Worm (Caenorhabditis elegans) whole organism, L2 larva: ENCODE measurements around the gene nhr-141.

ENCODE experiments used
- ama-1 ChIP-seq: fragments of 150-350 bp; optimal IDR thresholded peaks from 2 replicates; lab custom pipeline; 2018; ENCODE audit warnings: inconsistent platforms
- ceh-82 ChIP-seq: fragments of 150-350 bp; optimal IDR thresholded peaks from 2 replicates; lab custom pipeline; 2014; ENCODE audit warnings: missing biosample characterization, missing genetic modification characterization
- elt-3 ChIP-seq: sonication (generic microtip); optimal IDR thresholded peaks from 2 replicates; lab custom pipeline; 2017; ENCODE audit warnings: missing biosample characterization, missing genetic modification characterization
- lin-13 ChIP-seq: fragments of 150-350 bp; optimal IDR thresholded peaks from 2 replicates; lab custom pipeline; 2014; ENCODE audit warnings: missing biosample characterization, missing genetic modification reagents, missing genetic modification characterization
- lsy-2 ChIP-seq, 2 experiments: fragments of 150-350 bp in 1 of 2; sonication (generic microtip) in 1 of 2; optimal IDR thresholded peaks; 2 replicates each; lab custom pipeline; 2014 to 2017; ENCODE audit warnings: missing biosample characterization in 2 of 2, missing genetic modification characterization in 2 of 2
- mdl-1 ChIP-seq, 2 experiments: fragments of 150-350 bp in 1 of 2; sonication (generic microtip) in 1 of 2; optimal IDR thresholded peaks; 2 replicates each; lab custom pipeline; 2017; ENCODE audit warnings: missing biosample characterization in 2 of 2, missing genetic modification characterization in 2 of 2
- nhr-11 ChIP-seq: fragments of 150-350 bp; optimal IDR thresholded peaks from 2 replicates; lab custom pipeline; 2014; ENCODE audit warnings: missing biosample characterization, missing genetic modification characterization
- snpc-4 ChIP-seq: fragments of 150-350 bp; optimal IDR thresholded peaks from 2 replicates; lab custom pipeline; 2014; ENCODE audit warnings: missing biosample characterization, missing genetic modification characterization
- unc-39 ChIP-seq: fragments of 150-350 bp; optimal IDR thresholded peaks from 2 replicates; lab custom pipeline; 2014; ENCODE audit warnings: missing biosample characterization, missing genetic modification characterization
- unc-62 ChIP-seq: fragments of 150-350 bp; optimal IDR thresholded peaks from 2 replicates; lab custom pipeline; 2014; ENCODE audit warnings: missing biosample characterization, missing genetic modification reagents, missing genetic modification characterization

DNA sequence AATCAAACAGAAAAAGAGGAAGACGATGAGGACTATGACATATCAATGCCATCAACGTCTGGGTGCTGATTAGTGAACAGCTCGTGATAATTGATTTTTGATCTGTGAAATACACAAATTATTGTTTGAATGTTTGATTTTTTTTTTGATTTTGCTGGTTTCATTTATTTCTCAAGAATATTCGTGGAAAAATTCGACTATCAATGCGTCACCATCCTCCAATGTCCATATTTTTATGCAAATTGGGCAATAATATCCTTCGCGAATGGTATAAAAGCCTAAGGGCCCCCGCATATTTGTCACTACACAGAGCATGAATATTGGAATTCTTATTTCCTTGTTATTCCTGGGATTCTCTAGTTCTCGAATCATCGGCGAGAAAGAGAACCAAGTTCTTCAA is 4.7 kb upstream of the nhr-141 start, which contains the start of gene try-13:
- TF ChIP-seq ceh-82 (tag; lab: Kevin White, UChicago) (no peak), unc-62 (GFP tag; lab: Kevin White, UChicago) (no peak), ama-1 (lab: Kevin White, UChicago) (no peak), elt-3 (tag; lab: Kevin White, UChicago) (no peak), lsy-2 (tag; optimal IDR thresholded peaks at IDR 0.05; lab: Kevin White, UChicago) (no peak), mdl-1 (tag; optimal IDR thresholded peaks at IDR 0.05; lab: Kevin White, UChicago) (no peak), lin-13 (GFP tag; lab: Kevin White, UChicago) (no peak), snpc-4 (tag; lab: Kevin White, UChicago) (no peak), nhr-11 (no peak), unc-39 (tag; lab: Kevin White, UChicago) (no peak)
